Worm (Caenorhabditis elegans): Measurements from ENCODE around the gene Y53G8AR.6.
A peak's percentile ranks its signal among the peaks of the same experiment; 100 is the strongest.

Y53G8AR.6 gene

DNA sequence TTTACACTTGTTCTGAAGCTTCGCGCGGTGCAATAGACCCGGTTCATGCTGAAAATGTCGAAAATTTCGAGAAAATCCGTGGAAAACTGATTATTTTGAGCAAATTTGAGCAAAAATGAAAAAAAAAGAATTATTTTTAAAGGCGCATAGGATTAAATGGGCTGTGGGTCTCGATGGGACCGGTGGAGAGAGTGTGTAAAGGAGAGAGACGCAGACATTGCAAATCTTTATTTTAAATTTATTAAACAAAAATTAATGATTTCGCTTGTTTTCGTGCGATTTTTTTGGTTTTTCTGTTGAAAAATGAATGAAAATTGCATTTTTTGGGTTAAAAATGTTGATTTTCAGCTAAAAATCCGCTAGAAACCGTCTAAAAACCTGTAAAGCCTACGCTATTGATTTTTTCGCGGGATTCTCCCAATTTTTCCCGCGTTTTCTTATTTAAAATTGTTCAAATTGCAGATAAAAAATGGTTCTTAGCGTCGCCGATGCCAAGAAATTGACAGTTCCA, at the start of gene Y53G8AR.6, which contains the start of gene Y53G8AR.8:
Gene Y53G8AR.6 (plus strand): TSS at position 461 of the 511 bp plus-strand sequence.
Gene Y53G8AR.8 (minus strand): TSS at position 48 of the 511 bp plus-strand sequence.
- TF ChIP-seq lin-35 (GFP tag; optimal IDR thresholded peaks at IDR 0.05) (peak; percentile 38 to 45), mep-1 (tag; optimal IDR thresholded peaks at IDR 0.05) (peak; percentile 55), lin-39 (tag; optimal IDR thresholded peaks at IDR 0.05) (no peak), nhr-19 (GFP tag; conservative IDR thresholded peaks at IDR 0.05) (0 out of 2 replicates have a peak, but pooled peaks have one; percentile 3), blmp-1 (tag; optimal IDR thresholded peaks at IDR 0.05) (peak; percentile 25), isw-1 (GFP tag; IDR thresholded peaks at IDR 0.05) (peak; percentile 25; the same call in 1 of the 2 replicates), zip-4 (GFP tag; optimal IDR thresholded peaks at IDR 0.05) (no peak), nhr-77 (tag; optimal IDR thresholded peaks at IDR 0.05) (no peak), irx-1 (tag; optimal IDR thresholded peaks at IDR 0.05) (no peak), skn-1 (tag; optimal IDR thresholded peaks at IDR 0.05) (peak; percentile 1), hpl-2 (GFP tag; optimal IDR thresholded peaks at IDR 0.05) (no peak), efl-1 (optimal IDR thresholded peaks at IDR 0.05) (peak; percentile 39 to 51), efl-1 (GFP tag; optimal IDR thresholded peaks at IDR 0.05 in 1 of 2) (peak; percentile 59 to 94), rnt-1 (tag; optimal IDR thresholded peaks at IDR 0.05) (no peak), snu-23 (GFP tag; optimal IDR thresholded peaks at IDR 0.05) (peak; percentile 39), tbx-2 (tag; optimal IDR thresholded peaks at IDR 0.05) (peak; percentile 18), xbp-1 (tag; optimal IDR thresholded peaks at IDR 0.05) (peak; percentile 1), lsy-2 (tag; optimal IDR thresholded peaks at IDR 0.05) (peak; percentile 53 to 62), F16B12.6 (tag; optimal IDR thresholded peaks at IDR 0.05) (peak; percentile 40), dpl-1 (GFP tag; optimal IDR thresholded peaks at IDR 0.05) (peak in 2 of 3 experiments; percentile 30 to 56)

DNA sequence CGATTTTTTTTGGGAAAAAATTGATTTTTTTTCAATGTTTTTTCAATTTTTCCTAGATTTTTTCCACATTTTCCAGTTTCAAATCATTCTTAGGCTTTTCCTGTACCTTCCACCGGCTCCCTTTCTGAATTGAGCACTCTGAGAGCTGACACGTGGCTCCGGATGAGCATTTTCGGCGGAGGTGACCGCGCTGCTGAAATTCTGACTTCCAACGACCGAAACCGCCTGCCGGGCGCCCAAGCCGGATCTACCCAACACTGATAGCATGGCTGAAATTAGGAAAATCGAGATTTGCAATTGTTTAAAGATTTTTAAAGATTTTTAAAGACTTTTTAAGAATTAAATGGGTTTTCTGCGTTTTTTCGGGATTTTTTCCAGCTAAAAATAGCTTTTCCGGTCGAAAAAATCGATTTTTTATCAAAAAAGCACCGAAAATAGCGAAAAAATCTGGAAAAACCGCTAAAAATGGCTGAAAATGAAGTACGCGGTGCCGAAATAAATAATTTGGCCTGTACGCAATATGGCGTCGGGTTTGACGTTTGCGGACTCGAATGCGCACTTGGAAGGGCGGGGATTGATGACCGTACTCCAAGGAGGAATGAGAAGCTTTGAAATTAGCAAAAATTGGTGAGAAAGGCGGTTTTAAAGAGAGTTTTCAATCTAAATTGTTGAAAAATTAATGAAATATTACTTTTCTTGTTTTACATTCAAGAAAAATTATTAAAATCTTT, 46.1 kb upstream of the Y53G8AR.6 start, which contains the start of gene nduf-9:
Gene nduf-9 (minus strand): TSS at position 269 of the 731 bp plus-strand sequence.
- TF ChIP-seq F16B12.6 (tag; optimal IDR thresholded peaks at IDR 0.05): peak; percentile 96
- TF ChIP-seq dpl-1 (GFP tag; optimal IDR thresholded peaks at IDR 0.05): peak; percentile 50 to 71 (median 65)
- no peak for TF ChIP-seq nhr-20 (tag; optimal IDR thresholded peaks at IDR 0.05)
- no peak for TF ChIP-seq nhr-19 (GFP tag; conservative IDR thresholded peaks at IDR 0.05)
- TF ChIP-seq sptf-1 (tag; optimal IDR thresholded peaks at IDR 0.05): no peak
- TF ChIP-seq ceh-63 (GFP tag; optimal IDR thresholded peaks at IDR 0.05): no peak
- TF ChIP-seq snu-23 (GFP tag; optimal IDR thresholded peaks at IDR 0.05): peak; percentile 58
- peak; percentile 43 for TF ChIP-seq tbx-2 (tag; optimal IDR thresholded peaks at IDR 0.05)
- no peak for TF ChIP-seq irx-1 (tag; optimal IDR thresholded peaks at IDR 0.05)
- no peak for TF ChIP-seq unc-62 (GFP tag; optimal IDR thresholded peaks at IDR 0.05)
- TF ChIP-seq nhr-28 (tag; optimal IDR thresholded peaks at IDR 0.05): no peak
- TF ChIP-seq nhr-90 (tag; optimal IDR thresholded peaks at IDR 0.05; ENCODE audit: poor library complexity): no peak
- no peak for TF ChIP-seq elt-3 (tag; optimal IDR thresholded peaks at IDR 0.05)
- no peak for TF ChIP-seq alr-1 (tag; optimal IDR thresholded peaks at IDR 0.05; ENCODE audit: borderline replicate concordance)
- no peak for TF ChIP-seq fos-1 (tag; optimal IDR thresholded peaks at IDR 0.05)
- TF ChIP-seq fkh-10 (GFP tag; optimal IDR thresholded peaks at IDR 0.05): no peak
- TF ChIP-seq skn-1 (tag; optimal IDR thresholded peaks at IDR 0.05): peak; percentile 23
- no peak for TF ChIP-seq aha-1 (tag; optimal IDR thresholded peaks at IDR 0.05)
- TF ChIP-seq grh-1 (GFP tag; IDR thresholded peaks at IDR 0.05): no peak
- no peak for TF ChIP-seq lir-3 (tag; optimal IDR thresholded peaks at IDR 0.05; ENCODE audit: poor library complexity)
- TF ChIP-seq pax-3 (tag; optimal IDR thresholded peaks at IDR 0.05): no peak
- no peak for TF ChIP-seq vab-15 (tag; optimal IDR thresholded peaks at IDR 0.05)
- no peak for TF ChIP-seq dsc-1 (tag; optimal IDR thresholded peaks at IDR 0.05)
- peak; percentile 17; the same call in 1 of the 2 replicates for TF ChIP-seq isw-1 (GFP tag; IDR thresholded peaks at IDR 0.05)
- TF ChIP-seq sup-37 (GFP tag; optimal IDR thresholded peaks at IDR 0.05): no peak
- peak; percentile 60 to 65 for TF ChIP-seq efl-1 (optimal IDR thresholded peaks at IDR 0.05)
- TF ChIP-seq efl-1 (GFP tag; optimal IDR thresholded peaks at IDR 0.05 in 1 of 2): peak; percentile 69 to 94
- TF ChIP-seq sox-4 (tag; optimal IDR thresholded peaks at IDR 0.05): peak; percentile 24
- peak; percentile 5 for TF ChIP-seq C04F5.9 (tag; optimal IDR thresholded peaks at IDR 0.05)
- TF ChIP-seq ces-1 (GFP tag; optimal IDR thresholded peaks at IDR 0.05): no peak
- peak; percentile 88 to 98 for TF ChIP-seq lsy-2 (tag; optimal IDR thresholded peaks at IDR 0.05)
- TF ChIP-seq fkh-8 (tag; optimal IDR thresholded peaks at IDR 0.05): peak; percentile 34
- peak; percentile 70 for TF ChIP-seq unc-130 (tag; optimal IDR thresholded peaks at IDR 0.05)
- peak; percentile 61 for TF ChIP-seq mep-1 (tag; optimal IDR thresholded peaks at IDR 0.05)
- TF ChIP-seq lin-39 (tag; optimal IDR thresholded peaks at IDR 0.05): no peak
- TF ChIP-seq lin-35 (GFP tag; optimal IDR thresholded peaks at IDR 0.05): peak; percentile 59 to 72
- TF ChIP-seq xbp-1 (tag; optimal IDR thresholded peaks at IDR 0.05): peak; percentile 24
- TF ChIP-seq C16A3.4 (tag; optimal IDR thresholded peaks at IDR 0.05): peak; percentile 13
- TF ChIP-seq jun-1 (tag; optimal IDR thresholded peaks at IDR 0.05): no peak
- TF ChIP-seq mdl-1 (tag; optimal IDR thresholded peaks at IDR 0.05): no peak
- TF ChIP-seq elt-2 (tag; optimal IDR thresholded peaks at IDR 0.05): no peak

All from whole organism, L1 larva.